Fruit fly (Drosophila melanogaster) whole organism, embryonic: ENCODE data around the gene TbCMF46.

Experiments
- Awh ChIP-seq: fragments of 200-800 bp; sonication (Bioruptor generic); IDR thresholded peaks from 2 replicates; pipeline ENCODE4, ENCODE4 v1.3.6; 2022; ENCODE audit warnings: missing biosample characterization, missing genetic modification characterization
- B-H2 ChIP-seq: fragments of 200-800 bp; sonication (Bioruptor generic); optimal IDR thresholded peaks from 2 replicates; lab custom pipeline; 2018; ENCODE audit warnings: missing biosample characterization, mild to moderate bottlenecking, missing genetic modification characterization
- CG1024 ChIP-seq: fragments of 200-800 bp; sonication (Bioruptor generic); IDR thresholded peaks from 2 replicates; pipeline ENCODE4 v1.3.6; 2022; ENCODE audit warnings: missing biosample characterization, missing genetic modification characterization
- CG11456 ChIP-seq: fragments of 200-800 bp; sonication (Bioruptor generic); IDR thresholded peaks from 3 replicates; pipeline ENCODE4 v1.3.6; 2022; ENCODE audit warnings: missing biosample characterization, missing genetic modification characterization
- CG11723 ChIP-seq: fragments of 200-800 bp; sonication (Bioruptor generic); optimal IDR thresholded peaks from 2 replicates; lab custom pipeline; 2017; ENCODE audit warnings: missing biosample characterization, mild to moderate bottlenecking, missing genetic modification characterization
- CG13894 ChIP-seq: fragments of 200-800 bp; sonication (Bioruptor generic); optimal IDR thresholded peaks from 3 replicates; lab custom pipeline; 2018; ENCODE audit warnings: missing biosample characterization, mild to moderate bottlenecking, missing genetic modification characterization, moderate library complexity
- CG1647 ChIP-seq: fragments of 200-800 bp; sonication (Bioruptor generic); optimal IDR thresholded peaks from 3 replicates; lab custom pipeline; 2016; ENCODE audit warnings: missing biosample characterization, missing genetic modification characterization
- CG18262 ChIP-seq: fragments of 200-800 bp; optimal IDR thresholded peaks from 3 replicates; lab custom pipeline; 2019; ENCODE audit warnings: missing biosample characterization, mild to moderate bottlenecking, missing genetic modification characterization, moderate library complexity
- CG2116 ChIP-seq: fragments of 200-800 bp; sonication (Bioruptor generic); optimal IDR thresholded peaks from 3 replicates; lab custom pipeline; 2018; ENCODE audit warnings: missing biosample characterization, mild to moderate bottlenecking, missing genetic modification characterization
- CG2129 ChIP-seq: fragments of 200-800 bp; sonication (Bioruptor generic); IDR thresholded peaks from 2 replicates; pipeline ENCODE4 v1.3.6; 2022; ENCODE audit warnings: missing biosample characterization, missing genetic modification characterization; ENCODE audit not compliant: partially characterized antibody
- CG31224 ChIP-seq: fragments of 200-800 bp; sonication (Bioruptor generic); IDR thresholded peaks from 2 replicates; pipeline ENCODE4 v1.3.6; 2022; ENCODE audit warnings: missing biosample characterization, missing genetic modification characterization
- CG42726 ChIP-seq: fragments of 200-800 bp; sonication (Bioruptor generic); IDR thresholded peaks from 2 replicates; pipeline ENCODE4 v1.3.6; 2022; ENCODE audit warnings: missing biosample characterization, missing genetic modification characterization; ENCODE audit not compliant: partially characterized antibody
- CG4282 ChIP-seq: fragments of 200-800 bp; sonication (Bioruptor generic); optimal IDR thresholded peaks from 2 replicates; lab custom pipeline; 2016; ENCODE audit warnings: missing biosample characterization, missing genetic modification characterization
- CG43689 ChIP-seq: fragments of 200-800 bp; sonication (Bioruptor generic); IDR thresholded peaks from 2 replicates; pipeline ENCODE4 v1.3.6; 2022; ENCODE audit warnings: missing biosample characterization, missing genetic modification characterization
- CG4820 ChIP-seq: fragments of 200-800 bp; sonication (Bioruptor generic); optimal IDR thresholded peaks from 3 replicates; lab custom pipeline; 2016; ENCODE audit warnings: missing biosample characterization, missing genetic modification characterization
- CG5245 ChIP-seq: fragments of 200-800 bp; sonication (Bioruptor generic); optimal IDR thresholded peaks from 3 replicates; lab custom pipeline; 2016; ENCODE audit warnings: missing biosample characterization, missing genetic modification characterization
- CG7928 ChIP-seq: fragments of 200-800 bp; sonication (Bioruptor generic); optimal IDR thresholded peaks from 2 replicates; lab custom pipeline; 2017; ENCODE audit warnings: missing biosample characterization, mild to moderate bottlenecking, missing genetic modification characterization
- CG8290 ChIP-seq, 3 experiments: fragments of 200-800 bp; sonication (Bioruptor generic); optimal IDR thresholded peaks; 2 replicates each; lab custom pipeline; 2016 to 2019; ENCODE audit warnings: missing biosample characterization in 3 of 3, missing genetic modification characterization in 3 of 3, mild to moderate bottlenecking in 2 of 3, moderate library complexity in 1 of 3
- CG9437 ChIP-seq: fragments of 200-800 bp; sonication (Bioruptor generic); optimal IDR thresholded peaks from 2 replicates; lab custom pipeline; 2018; ENCODE audit warnings: missing biosample characterization, mild to moderate bottlenecking, missing genetic modification characterization
- CrebB ChIP-seq: fragments of 200-800 bp; sonication (Bioruptor generic); optimal IDR thresholded peaks from 3 replicates; lab custom pipeline; 2018; ENCODE audit warnings: missing biosample characterization, mild to moderate bottlenecking, missing genetic modification characterization
- D19B ChIP-seq: fragments of 200-800 bp; sonication (Bioruptor generic); optimal IDR thresholded peaks from 2 replicates; lab custom pipeline; 2017; ENCODE audit warnings: missing biosample characterization, mild to moderate bottlenecking, missing genetic modification characterization
- Dfd ChIP-seq, 2 experiments: fragments of >200 bp; optimal IDR thresholded peaks; 2 replicates each; lab custom pipeline; 2017; ENCODE audit warnings: missing biosample characterization in 2 of 2, missing genetic modification characterization in 2 of 2
- Dip2 ChIP-seq: fragments of 200-800 bp; sonication (Bioruptor generic); IDR thresholded peaks from 2 replicates; pipeline ENCODE4 v1.3.6; 2022; ENCODE audit warnings: missing biosample characterization, missing genetic modification characterization
- ERR ChIP-seq: fragments of 200-800 bp; sonication (Bioruptor generic); optimal IDR thresholded peaks from 2 replicates; lab custom pipeline; 2016; ENCODE audit warnings: missing biosample characterization, missing genetic modification characterization
- Fer1 ChIP-seq: fragments of 200-800 bp; sonication (Bioruptor generic); optimal IDR thresholded peaks from 2 replicates; lab custom pipeline; 2017; ENCODE audit warnings: missing biosample characterization, mild to moderate bottlenecking, missing genetic modification characterization
- Hr39 ChIP-seq: fragments of >200 bp; optimal IDR thresholded peaks from 2 replicates; lab custom pipeline; 2017
- Meics ChIP-seq: fragments of 200-800 bp; sonication (Bioruptor generic); optimal IDR thresholded peaks from 2 replicates; lab custom pipeline; 2017; ENCODE audit warnings: missing biosample characterization, mild to moderate bottlenecking, missing genetic modification characterization
- Nf-YC ChIP-seq: fragments of 200-800 bp; optimal IDR thresholded peaks from 3 replicates; lab custom pipeline; 2019; ENCODE audit warnings: missing biosample characterization, mild to moderate bottlenecking, missing genetic modification characterization, moderate library complexity
- PHDP ChIP-seq: fragments of 200-800 bp; sonication (Bioruptor generic); optimal IDR thresholded peaks from 3 replicates; lab custom pipeline; 2018; ENCODE audit warnings: missing biosample characterization, mild to moderate bottlenecking, missing genetic modification characterization, moderate library complexity
- Six4 ChIP-seq: fragments of 200-800 bp; sonication (Bioruptor generic); optimal IDR thresholded peaks from 2 replicates; lab custom pipeline; 2016; ENCODE audit warnings: missing biosample characterization, missing genetic modification characterization
- disco-r ChIP-seq: fragments of 200-800 bp; sonication (Bioruptor generic); optimal IDR thresholded peaks from 2 replicates; lab custom pipeline; 2016; ENCODE audit warnings: missing biosample characterization, missing genetic modification characterization
- eve ChIP-seq, 2 experiments: fragments of >200 bp; optimal IDR thresholded peaks; 2 replicates each; lab custom pipeline; 2017; ENCODE audit warnings: missing biosample characterization in 2 of 2, missing genetic modification characterization in 2 of 2
- inv ChIP-seq: fragments of 200-800 bp; sonication (Bioruptor generic); IDR thresholded peaks from 2 replicates; pipeline ENCODE4 v1.3.6; 2022; ENCODE audit warnings: missing biosample characterization, missing genetic modification characterization; ENCODE audit not compliant: partially characterized antibody
- kay ChIP-seq: fragments of 200-800 bp; sonication (Bioruptor generic); optimal IDR thresholded peaks from 2 replicates; lab custom pipeline; 2016; ENCODE audit warnings: missing biosample characterization, missing genetic modification characterization
- oc ChIP-seq: fragments of 200-800 bp; sonication (Bioruptor generic); optimal IDR thresholded peaks from 2 replicates; lab custom pipeline; 2018; ENCODE audit warnings: missing biosample characterization, mild to moderate bottlenecking, missing genetic modification characterization, moderate library complexity
- org-1 ChIP-seq: fragments of 200-800 bp; sonication (Bioruptor generic); optimal IDR thresholded peaks from 2 replicates; lab custom pipeline; 2017; ENCODE audit warnings: missing biosample characterization, missing genetic modification characterization
- pb ChIP-seq: fragments of 200-800 bp; sonication (Bioruptor generic); optimal IDR thresholded peaks from 3 replicates; lab custom pipeline; 2016; ENCODE audit warnings: missing biosample characterization, missing genetic modification characterization
- pzg ChIP-seq: fragments of 200-800 bp; sonication (Bioruptor generic); optimal IDR thresholded peaks from 3 replicates; lab custom pipeline; 2018; ENCODE audit warnings: missing biosample characterization, mild to moderate bottlenecking, missing genetic modification characterization, moderate library complexity
- ro ChIP-seq: fragments of 200-800 bp; sonication (Bioruptor generic); IDR thresholded peaks from 2 replicates; pipeline ENCODE4 v1.3.6; 2022; ENCODE audit warnings: missing biosample characterization, missing genetic modification characterization
- row ChIP-seq: fragments of 200-800 bp; sonication (Bioruptor generic); IDR thresholded peaks from 3 replicates; pipeline ENCODE4 v1.3.6; 2022; ENCODE audit warnings: missing biosample characterization, missing genetic modification characterization
- sim ChIP-seq: fragments of 200-800 bp; sonication (Bioruptor generic); IDR thresholded peaks from 2 replicates; pipeline ENCODE4 v1.3.6; 2022; ENCODE audit warnings: missing biosample characterization, missing genetic modification characterization
- sima ChIP-seq: fragments of 200-800 bp; sonication (Bioruptor generic); optimal IDR thresholded peaks from 2 replicates; lab custom pipeline; 2016; ENCODE audit warnings: missing biosample characterization, missing genetic modification characterization
- ssp ChIP-seq: fragments of 200-800 bp; sonication (Bioruptor generic); IDR thresholded peaks from 2 replicates; pipeline ENCODE4 v1.3.6; 2022; ENCODE audit warnings: missing biosample characterization, missing genetic modification characterization
- tna ChIP-seq: fragments of 200-800 bp; sonication (Bioruptor generic); IDR thresholded peaks from 2 replicates; pipeline ENCODE4 v1.3.6; 2022; ENCODE audit warnings: missing biosample characterization, missing genetic modification characterization; ENCODE audit not compliant: partially characterized antibody
- tx ChIP-seq: fragments of 200-800 bp; sonication (Bioruptor generic); optimal IDR thresholded peaks from 2 replicates; lab custom pipeline; 2016; ENCODE audit warnings: missing biosample characterization, missing genetic modification characterization
- unpg ChIP-seq: fragments of 200-800 bp; sonication (Bioruptor generic); optimal IDR thresholded peaks from 3 replicates; lab custom pipeline; 2018; ENCODE audit warnings: missing biosample characterization, mild to moderate bottlenecking, missing genetic modification characterization, moderate library complexity
- vnd ChIP-seq: fragments of 200-800 bp; sonication (Bioruptor generic); IDR thresholded peaks from 3 replicates; pipeline ENCODE4 v1.3.6; 2022; ENCODE audit warnings: missing biosample characterization, missing genetic modification characterization; ENCODE audit not compliant: partially characterized antibody
- wek ChIP-seq: fragments of 200-800 bp; sonication (Bioruptor generic); optimal IDR thresholded peaks from 3 replicates; lab custom pipeline; 2018; ENCODE audit warnings: missing biosample characterization, mild to moderate bottlenecking, missing genetic modification characterization, moderate library complexity
- zen2 ChIP-seq: fragments of 200-800 bp; sonication (Bioruptor generic); IDR thresholded peaks from 3 replicates; pipeline ENCODE4 v1.3.6; 2022; ENCODE audit warnings: missing biosample characterization, missing genetic modification characterization; ENCODE audit not compliant: partially characterized antibody
- zf30C ChIP-seq: fragments of 200-800 bp; sonication (Bioruptor generic); optimal IDR thresholded peaks from 3 replicates; lab custom pipeline; 2018; ENCODE audit warnings: missing biosample characterization, mild to moderate bottlenecking, missing genetic modification characterization

The TbCMF46 gene

dm6 chr2L:9956993-9957652 is 32.5 kb upstream of the TbCMF46 start, which contains the start of the genes CG4658 and CG5846 (continued):
- TF ChIP-seq CG1647 (GFP tag; lab: Kevin White, UChicago): peak; percentile 71
- peak; percentile 97 for TF ChIP-seq CG18262 (tag; lab: Kevin White, UChicago)
- TF ChIP-seq CG2129 (GFP tag; lab: Robert Waterston, UW): no peak
- peak; percentile 88 for TF ChIP-seq ssp (GFP tag; lab: Robert Waterston, UW)
- peak; percentile 94 for TF ChIP-seq oc
- TF ChIP-seq CG11723 (GFP tag; lab: Kevin White, UChicago): peak; percentile 80
- peak; percentile 86 for TF ChIP-seq CG5245
- peak; percentile 76 for TF ChIP-seq CrebB (tag; lab: Kevin White, UChicago)
- TF ChIP-seq tna (GFP tag; lab: Robert Waterston, UW): no peak
- peak; percentile 45 for TF ChIP-seq tx (GFP tag; lab: Kevin White, UChicago)
- TF ChIP-seq eve (GFP tag; optimal IDR thresholded peaks at IDR 0.05; lab: Kevin White, UChicago): no peak
- TF ChIP-seq row: peak; percentile 99
- TF ChIP-seq org-1 (GFP tag; lab: Kevin White, UChicago): peak; percentile 85
- peak; percentile 64; the same call in 1 of the 2 replicates for TF ChIP-seq CG43689 (GFP tag; lab: Robert Waterston, UW)
- TF ChIP-seq ERR (GFP tag; lab: Kevin White, UChicago): no peak
- TF ChIP-seq Fer1 (GFP tag; lab: Kevin White, UChicago): peak; percentile 88
- TF ChIP-seq Awh (GFP tag; lab: Robert Waterston, UW): peak; percentile 97
- TF ChIP-seq CG7928 (GFP tag; lab: Kevin White, UChicago): peak; percentile 49
- peak; percentile 81 for TF ChIP-seq disco-r
- TF ChIP-seq zf30C (GFP tag; lab: Kevin White, UChicago): peak; percentile 25
- TF ChIP-seq Hr39: no peak
- TF ChIP-seq vnd: no peak
- TF ChIP-seq ro: peak; percentile 84
- TF ChIP-seq CG8290 (GFP tag; optimal IDR thresholded peaks at IDR 0.05; lab: Kevin White, UChicago): peak; percentile 89
- no peak for TF ChIP-seq CG8290 (tag; optimal IDR thresholded peaks at IDR 0.05; lab: Kevin White, UChicago)
- TF ChIP-seq PHDP: peak; percentile 97
- no peak for TF ChIP-seq zen2 (GFP tag; lab: Robert Waterston, UW)
- peak; percentile 39 for TF ChIP-seq wek (GFP tag; lab: Kevin White, UChicago)
- TF ChIP-seq CG31224 (GFP tag; lab: Robert Waterston, UW): peak; percentile 90
- TF ChIP-seq inv (GFP tag; lab: Robert Waterston, UW): no peak
- TF ChIP-seq B-H2 (GFP tag; lab: Kevin White, UChicago): peak; percentile 85
- peak; percentile 81 for TF ChIP-seq Nf-YC (tag; lab: Kevin White, UChicago)
- no peak for TF ChIP-seq Dfd (GFP tag; optimal IDR thresholded peaks at IDR 0.05; lab: Kevin White, UChicago)
- TF ChIP-seq CG4282 (GFP tag; lab: Kevin White, UChicago): peak; percentile 41
- TF ChIP-seq CG2116 (GFP tag; lab: Kevin White, UChicago): peak; percentile 91
- TF ChIP-seq kay (GFP tag; lab: Kevin White, UChicago): peak; percentile 92
- peak; percentile 50 for TF ChIP-seq Dip2 (GFP tag; lab: Robert Waterston, UW)
- no peak for TF ChIP-seq sima (GFP tag; lab: Kevin White, UChicago)
- TF ChIP-seq Meics (GFP tag; lab: Kevin White, UChicago): peak; percentile 92
- peak; percentile 88 for TF ChIP-seq CG1024 (GFP tag; lab: Robert Waterston, UW)
- TF ChIP-seq CG4820 (GFP tag; lab: Kevin White, UChicago): peak; percentile 90
- TF ChIP-seq pzg: peak; percentile 52
- peak; percentile 93 for TF ChIP-seq sim (GFP tag; lab: Robert Waterston, UW)
- TF ChIP-seq Six4 (GFP tag; lab: Kevin White, UChicago): peak; percentile 94
- no peak for TF ChIP-seq pb
- no peak for TF ChIP-seq CG42726 (GFP tag; lab: Robert Waterston, UW)
- TF ChIP-seq D19B: peak; percentile 100
- peak; percentile 82 for TF ChIP-seq CG11456 (GFP tag; lab: Robert Waterston, UW)
- peak; percentile 90 for TF ChIP-seq CG13894 (tag; lab: Kevin White, UChicago)
- peak; percentile 83 for TF ChIP-seq CG9437 (GFP tag; lab: Kevin White, UChicago)
- TF ChIP-seq unpg (GFP tag; lab: Kevin White, UChicago): peak; percentile 97
